Worm (Caenorhabditis elegans) whole organism, late embryonic: ENCODE data around the gene asp-3.

Experiments used
- ama-1 ChIP-seq: fragments of 150-350 bp; optimal IDR thresholded peaks from 2 replicates; lab custom pipeline; 2014
- fax-1 ChIP-seq: sonication (generic microtip); optimal IDR thresholded peaks from 2 replicates; lab custom pipeline; 2016; ENCODE audit warnings: missing genotype, missing genetic modification characterization, missing compliant biosample characterization
- fkh-10 ChIP-seq: fragments of 150-350 bp; optimal IDR thresholded peaks from 2 replicates; lab custom pipeline; 2014; ENCODE audit warnings: missing biosample characterization, missing genetic modification reagents, missing genetic modification characterization
- nfya-1 ChIP-seq: sonication (generic microtip); optimal IDR thresholded peaks from 2 replicates; lab custom pipeline; 2017; ENCODE audit warnings: missing genetic modification characterization, mild to moderate bottlenecking, missing compliant biosample characterization, antibody characterized with exemption, moderate library complexity
- pha-4 ChIP-seq: fragments of 150-350 bp; optimal IDR thresholded peaks from 2 replicates; lab custom pipeline; 2018; ENCODE audit warnings: missing biosample characterization, missing genetic modification reagents, missing genetic modification characterization

- no peak for TF ChIP-seq pha-4 (tag; lab: Kevin White, UChicago)
- TF ChIP-seq nfya-1: no peak
- no peak for TF ChIP-seq fax-1 (tag; lab: Kevin White, UChicago)
- no peak for TF ChIP-seq fkh-10 (GFP tag; lab: Kevin White, UChicago)
- TF ChIP-seq ama-1 (lab: Kevin White, UChicago): no peak
These were observed 35.0 kb downstream of the asp-3 start, which contains the start of gene F41B4.1 for ce11 chrX:6825840-6826239.
